Fruit fly (Drosophila melanogaster): ENCODE results near the gene DCTN1-p150.

DNA sequence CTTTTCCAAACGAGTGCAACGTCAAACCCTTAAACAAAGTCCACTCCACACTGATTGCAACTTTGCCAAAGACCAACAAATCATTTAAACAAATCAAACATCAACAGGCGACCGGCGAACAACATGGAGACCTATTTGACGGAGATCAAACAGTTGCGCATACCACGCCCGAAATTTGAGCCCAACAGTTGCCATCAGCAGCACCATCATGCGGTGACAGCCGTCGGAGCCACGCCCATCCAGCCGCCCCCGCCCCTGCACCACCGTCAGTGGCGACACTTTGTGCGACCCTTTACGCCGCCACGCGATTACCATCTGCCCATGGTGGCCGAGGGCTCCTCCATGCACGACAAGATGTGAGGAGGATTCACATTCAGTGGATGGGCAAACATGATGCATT is 46.7 kb upstream of the DCTN1-p150 start:
- TF ChIP-seq toe (GFP tag; optimal IDR thresholded peaks at IDR 0.05) = no peak
- TF ChIP-seq pad (GFP tag; optimal IDR thresholded peaks at IDR 0.05) = no peak
- TF ChIP-seq CG12768 (GFP tag; optimal IDR thresholded peaks at IDR 0.05) = no peak
- TF ChIP-seq CG1620 (GFP tag; optimal IDR thresholded peaks at IDR 0.05) = no peak
- no peak for TF ChIP-seq cic (GFP tag; optimal IDR thresholded peaks at IDR 0.05)
- TF ChIP-seq Crg-1 (GFP tag; optimal IDR thresholded peaks at IDR 0.05) = no peak
- no peak for TF ChIP-seq CG14711 (tag; optimal IDR thresholded peaks at IDR 0.05)

Measured in whole organism, adult.